Worm (Caenorhabditis elegans) whole organism, L3 larva: ENCODE data around the gene ZC196.4.

Experiments
- R02D3.7 ChIP-seq: fragments of 150-350 bp; optimal IDR thresholded peaks from 2 replicates; lab custom pipeline; 2014; ENCODE audit warnings: missing biosample characterization, missing genetic modification characterization
- ZK546.5 ChIP-seq: sonication (generic microtip); optimal IDR thresholded peaks from 2 replicates; lab custom pipeline; 2017; ENCODE audit warnings: missing biosample characterization, missing genetic modification characterization
- aly-2 ChIP-seq: fragments of 150-350 bp; optimal IDR thresholded peaks from 2 replicates; lab custom pipeline; 2014; ENCODE audit warnings: missing biosample characterization, missing genetic modification characterization
- ceh-28 ChIP-seq: fragments of 150-350 bp; optimal IDR thresholded peaks from 2 replicates; lab custom pipeline; 2014; ENCODE audit warnings: missing biosample characterization, missing genetic modification reagents, missing genetic modification characterization
- ceh-82 ChIP-seq: fragments of 150-350 bp; optimal IDR thresholded peaks from 2 replicates; lab custom pipeline; 2014; ENCODE audit warnings: missing biosample characterization, missing genetic modification characterization
- ceh-9 ChIP-seq: sonication (generic microtip); optimal IDR thresholded peaks from 2 replicates; lab custom pipeline; 2018; ENCODE audit warnings: missing biosample characterization, missing genetic modification characterization
- egl-27 ChIP-seq: sonication (generic microtip); optimal IDR thresholded peaks from 4 replicates; lab custom pipeline; 2017; ENCODE audit warnings: missing biosample characterization, missing genetic modification reagents, missing genetic modification characterization
- egl-5 ChIP-seq: fragments of 150-350 bp; optimal IDR thresholded peaks from 2 replicates; lab custom pipeline; 2017; ENCODE audit warnings: missing biosample characterization, missing genetic modification reagents, missing genetic modification characterization, inconsistent platforms
- elt-2 ChIP-seq: sonication (generic microtip); optimal IDR thresholded peaks from 2 replicates; lab custom pipeline; 2016; ENCODE audit warnings: missing genetic modification reagents, mild to moderate bottlenecking, missing genetic modification characterization, missing compliant biosample characterization
- fkh-10 ChIP-seq: sonication (generic microtip); optimal IDR thresholded peaks from 2 replicates; lab custom pipeline; 2017; ENCODE audit warnings: missing biosample characterization, missing genetic modification reagents, missing genetic modification characterization
- fkh-2 ChIP-seq: fragments of 150-350 bp; optimal IDR thresholded peaks from 2 replicates; lab custom pipeline; 2014; ENCODE audit warnings: missing biosample characterization, missing genetic modification reagents, missing genetic modification characterization
- fos-1 ChIP-seq: fragments of 150-350 bp; optimal IDR thresholded peaks from 2 replicates; lab custom pipeline; 2014; ENCODE audit warnings: missing biosample characterization, missing genetic modification characterization
- hmg-11 ChIP-seq: sonication (generic microtip); optimal IDR thresholded peaks from 2 replicates; lab custom pipeline; 2016; ENCODE audit warnings: missing genetic modification characterization, missing compliant biosample characterization
- jun-1 ChIP-seq: fragments of 150-350 bp; optimal IDR thresholded peaks from 2 replicates; lab custom pipeline; 2014; ENCODE audit warnings: missing biosample characterization, missing genetic modification reagents, missing genetic modification characterization
- lin-15B ChIP-seq: fragments of 150-350 bp; optimal IDR thresholded peaks from 2 replicates; lab custom pipeline; 2014; ENCODE audit warnings: missing biosample characterization, missing genetic modification characterization
- lsy-12 ChIP-seq: sonication (generic microtip); optimal IDR thresholded peaks from 2 replicates; lab custom pipeline; 2016; ENCODE audit warnings: mild to moderate bottlenecking, missing genetic modification characterization, missing compliant biosample characterization
- mdl-1 ChIP-seq: fragments of 150-350 bp; optimal IDR thresholded peaks from 2 replicates; lab custom pipeline; 2014; ENCODE audit warnings: missing biosample characterization, missing genetic modification characterization
- mml-1 ChIP-seq: fragments of 150-350 bp; sonication (generic microtip); optimal IDR thresholded peaks from 3 replicates; lab custom pipeline; 2014; ENCODE audit warnings: missing biosample characterization, missing genetic modification characterization
- nhr-11 ChIP-seq: fragments of 150-350 bp; optimal IDR thresholded peaks from 2 replicates; lab custom pipeline; 2014; ENCODE audit warnings: missing biosample characterization, missing genetic modification characterization
- nhr-23 ChIP-seq: fragments of 150-350 bp; optimal IDR thresholded peaks from 2 replicates; lab custom pipeline; 2014; ENCODE audit warnings: missing biosample characterization, missing genetic modification reagents, missing genetic modification characterization
- nhr-237 ChIP-seq: fragments of 150-350 bp; optimal IDR thresholded peaks from 2 replicates; lab custom pipeline; 2014; ENCODE audit warnings: missing biosample characterization, missing genetic modification characterization
- nhr-25 ChIP-seq: sonication (generic microtip); optimal IDR thresholded peaks from 2 replicates; lab custom pipeline; 2017; ENCODE audit warnings: missing biosample characterization, missing genetic modification characterization
- nhr-28 ChIP-seq: fragments of 150-350 bp; optimal IDR thresholded peaks from 2 replicates; lab custom pipeline; 2014; ENCODE audit warnings: missing biosample characterization, missing genetic modification characterization
- nhr-43 ChIP-seq: sonication (generic microtip); optimal IDR thresholded peaks from 2 replicates; lab custom pipeline; 2016; ENCODE audit warnings: mild to moderate bottlenecking, missing genetic modification characterization, missing compliant biosample characterization; ENCODE audit not compliant: poor library complexity, severe bottlenecking
- nhr-67 ChIP-seq: fragments of 150-350 bp; optimal IDR thresholded peaks from 2 replicates; lab custom pipeline; 2014; ENCODE audit warnings: missing biosample characterization, missing genetic modification characterization
- nhr-76 ChIP-seq: fragments of 150-350 bp; sonication (generic microtip); optimal IDR thresholded peaks from 5 replicates; lab custom pipeline; 2014; ENCODE audit warnings: missing biosample characterization, missing genetic modification characterization
- pha-4 ChIP-seq: fragments of 150-350 bp; optimal IDR thresholded peaks from 2 replicates; lab custom pipeline; 2014; ENCODE audit warnings: missing biosample characterization, missing genetic modification reagents, missing genetic modification characterization
- pqm-1 ChIP-seq: fragments of 150-350 bp; optimal IDR thresholded peaks from 2 replicates; lab custom pipeline; 2017; ENCODE audit warnings: missing biosample characterization, missing genetic modification characterization, inconsistent platforms
- sea-2 ChIP-seq: fragments of 150-350 bp; sonication (generic microtip); optimal IDR thresholded peaks from 4 replicates; lab custom pipeline; 2014; ENCODE audit warnings: missing biosample characterization, missing genetic modification reagents, missing genetic modification characterization
- skn-1 ChIP-seq: fragments of 150-350 bp; optimal IDR thresholded peaks from 2 replicates; lab custom pipeline; 2014; ENCODE audit warnings: missing biosample characterization, missing genetic modification characterization
- tbx-2 ChIP-seq: sonication (generic microtip); optimal IDR thresholded peaks from 2 replicates; lab custom pipeline; 2016; ENCODE audit warnings: mild to moderate bottlenecking, missing genetic modification characterization, missing compliant biosample characterization
- unc-39 ChIP-seq: sonication (generic microtip); optimal IDR thresholded peaks from 4 replicates; lab custom pipeline; 2017; ENCODE audit warnings: missing biosample characterization, missing genetic modification characterization
- unc-62 ChIP-seq: fragments of 150-350 bp; sonication (generic microtip); optimal IDR thresholded peaks from 4 replicates; lab custom pipeline; 2014; ENCODE audit warnings: missing biosample characterization, missing genetic modification reagents, missing genetic modification characterization
- zag-1 ChIP-seq: fragments of 150-350 bp; optimal IDR thresholded peaks from 2 replicates; lab custom pipeline; 2014; ENCODE audit warnings: missing biosample characterization, missing genetic modification characterization
- ztf-11 ChIP-seq: fragments of 150-350 bp; optimal IDR thresholded peaks from 2 replicates; lab custom pipeline; 2014; ENCODE audit warnings: missing biosample characterization, missing genetic modification characterization
- ztf-4 ChIP-seq: fragments of 150-350 bp; optimal IDR thresholded peaks from 2 replicates; lab custom pipeline; 2014; ENCODE audit warnings: missing biosample characterization, missing genetic modification characterization

ZC196.4 gene

DNA sequence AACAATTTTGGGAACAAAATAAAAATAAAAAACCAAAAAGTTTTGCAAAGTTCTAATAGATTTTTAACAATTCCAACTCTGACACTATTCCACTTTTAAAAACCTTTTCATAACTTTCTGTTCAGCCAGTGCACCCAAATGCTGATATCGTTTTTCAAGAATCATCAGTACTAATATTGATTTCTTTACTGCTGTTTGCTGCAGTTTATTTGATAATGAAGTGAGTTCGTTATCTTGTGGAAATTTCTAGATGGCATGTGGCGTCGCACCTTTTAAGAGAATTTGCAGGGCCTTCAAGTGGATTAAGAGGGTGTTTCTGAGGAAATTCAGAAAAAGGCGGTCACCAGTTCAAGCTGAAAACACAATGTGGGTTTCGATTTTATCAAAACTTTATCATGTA, 1.9 kb upstream of the ZC196.4 start:
- TF ChIP-seq R02D3.7 (tag; lab: Kevin White, UChicago) (no peak), fkh-10 (GFP tag; lab: Kevin White, UChicago) (no peak), ztf-11 (tag; lab: Kevin White, UChicago) (no peak), hmg-11 (tag; lab: Kevin White, UChicago) (no peak), elt-2 (tag; lab: Kevin White, UChicago) (peak; percentile 68)

DNA sequence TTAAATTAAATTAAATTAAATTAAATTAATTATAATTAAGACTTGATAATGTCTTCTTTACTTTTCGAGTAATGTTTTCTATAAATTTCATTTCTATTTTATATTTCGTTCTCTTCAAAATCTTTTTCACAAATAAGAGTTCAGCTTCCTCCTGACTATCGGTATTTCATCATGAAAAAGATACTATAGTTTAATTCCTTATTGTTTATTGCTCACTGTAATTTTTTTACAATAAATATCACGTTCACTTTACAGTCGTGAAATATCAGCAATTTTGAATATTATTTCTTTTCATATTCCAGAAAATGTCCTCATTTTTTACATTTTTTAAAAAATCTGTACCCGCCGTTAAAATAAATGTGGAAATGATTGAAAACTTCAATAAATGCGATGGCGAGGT, 3.5 kb downstream of the ZC196.4 start, which contains the start of gene ZC196.3:
Gene ZC196.3 (plus strand): TSS at position 301 of the 400 bp plus-strand sequence.
- TF ChIP-seq ceh-9 (tag; lab: Kevin White, UChicago) (no peak), ceh-28 (tag; lab: Kevin White, UChicago) (no peak), lsy-12 (tag; lab: Kevin White, UChicago) (no peak), ZK546.5 (no peak), nhr-67 (tag; lab: Kevin White, UChicago) (no peak), nhr-11 (tag; lab: Kevin White, UChicago) (no peak), skn-1 (tag; lab: Kevin White, UChicago) (no peak), pha-4 (tag; lab: Kevin White, UChicago) (no peak), ztf-11 (tag; lab: Kevin White, UChicago) (no peak), fkh-2 (tag; lab: Kevin White, UChicago) (no peak), nhr-76 (no peak), nhr-237 (no peak)
- TF ChIP-seq, all 47 proteins: peak for 0

DNA sequence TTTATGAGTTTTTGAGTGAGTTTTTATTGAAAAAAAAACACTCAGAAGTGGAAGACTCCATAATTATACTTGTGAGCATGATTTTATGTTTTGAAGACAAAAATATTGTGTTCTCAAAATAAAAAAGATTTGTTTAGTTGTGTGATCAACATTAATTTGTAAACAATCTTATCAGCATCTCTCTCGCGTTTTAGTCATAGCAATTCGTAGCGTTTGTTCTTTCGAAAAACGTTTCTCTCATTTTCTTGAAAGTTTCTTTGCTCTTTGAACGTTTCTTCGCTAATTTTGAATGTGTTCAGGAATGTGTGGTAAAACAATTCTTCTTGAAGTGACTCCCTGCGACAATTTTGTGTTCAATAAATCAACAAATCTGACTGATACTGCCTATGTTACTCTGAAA, 6.2 kb downstream of the ZC196.4 start, which contains the start of gene ZC196.2:
Gene ZC196.2 (plus strand): TSS at position 301 of the 400 bp plus-strand sequence.
- TF ChIP-seq unc-62 (GFP tag; lab: Kevin White, UChicago) (no peak), pha-4 (tag; lab: Kevin White, UChicago) (peak; percentile 9)

DNA sequence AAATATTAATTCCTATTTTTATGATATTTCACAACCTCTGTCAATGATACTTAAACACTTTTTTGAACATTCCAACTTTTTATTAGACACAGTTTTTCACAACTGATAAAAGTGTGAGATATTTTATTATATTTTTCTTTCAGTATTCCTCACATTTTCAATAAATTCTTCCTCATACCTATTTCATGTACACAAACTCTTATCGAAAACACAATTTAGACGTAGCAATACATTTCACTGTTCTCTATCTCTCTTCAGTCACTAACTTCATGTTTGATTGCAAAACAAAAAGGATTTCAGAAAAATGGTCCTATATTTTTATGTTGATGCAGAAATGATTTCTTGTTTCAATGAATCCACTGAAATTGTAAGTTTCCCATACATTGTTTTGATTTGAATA, 13.0 kb downstream of the ZC196.4 start, which contains the start of gene B0507.6:
Gene B0507.6 (plus strand): TSS at position 301 of the 400 bp plus-strand sequence.
- TF ChIP-seq ztf-4 (tag; lab: Kevin White, UChicago) (no peak), nhr-28 (tag; lab: Kevin White, UChicago) (no peak), jun-1 (tag; lab: Kevin White, UChicago) (no peak), sea-2 (GFP tag; lab: Kevin White, UChicago) (no peak), fkh-2 (tag; lab: Kevin White, UChicago) (no peak), tbx-2 (tag; lab: Kevin White, UChicago) (no peak), egl-27 (tag; lab: Kevin White, UChicago) (no peak), mml-1 (no peak), nhr-25 (tag; lab: Kevin White, UChicago) (no peak), lsy-12 (tag; lab: Kevin White, UChicago) (no peak), pha-4 (tag; lab: Kevin White, UChicago) (no peak), nhr-237 (no peak)
- TF ChIP-seq, all 47 proteins: peak for 0

DNA sequence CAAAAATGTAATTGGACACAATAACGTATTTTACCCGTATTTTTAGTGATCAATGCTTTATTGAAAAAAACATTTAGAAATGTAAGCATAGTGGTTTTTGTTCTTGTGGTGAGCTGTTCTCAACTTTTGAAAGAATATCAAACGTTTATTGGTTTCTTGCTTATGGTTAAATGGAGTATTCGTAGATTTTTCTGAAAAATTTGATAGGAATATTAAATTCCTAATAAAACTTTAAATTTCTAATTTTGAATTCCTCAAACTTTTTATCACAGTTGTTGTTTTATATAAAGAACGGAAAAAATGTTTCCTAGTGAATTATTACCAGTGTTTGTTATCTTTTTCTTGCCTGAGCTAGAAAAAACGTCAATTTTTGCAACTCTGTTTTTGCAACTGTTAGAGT, 20.5 kb downstream of the ZC196.4 start, which contains the start of gene B0507.5:
Gene B0507.5 (plus strand): TSS at position 301 of the 400 bp plus-strand sequence.
- TF ChIP-seq mdl-1 (no peak), zag-1 (tag; lab: Kevin White, UChicago) (no peak), fkh-10 (GFP tag; lab: Kevin White, UChicago) (no peak), ztf-4 (tag; lab: Kevin White, UChicago) (no peak), nhr-237 (no peak), nhr-23 (tag; lab: Kevin White, UChicago) (no peak), ZK546.5 (no peak), pqm-1 (no peak), egl-5 (tag; lab: Kevin White, UChicago) (no peak)

DNA sequence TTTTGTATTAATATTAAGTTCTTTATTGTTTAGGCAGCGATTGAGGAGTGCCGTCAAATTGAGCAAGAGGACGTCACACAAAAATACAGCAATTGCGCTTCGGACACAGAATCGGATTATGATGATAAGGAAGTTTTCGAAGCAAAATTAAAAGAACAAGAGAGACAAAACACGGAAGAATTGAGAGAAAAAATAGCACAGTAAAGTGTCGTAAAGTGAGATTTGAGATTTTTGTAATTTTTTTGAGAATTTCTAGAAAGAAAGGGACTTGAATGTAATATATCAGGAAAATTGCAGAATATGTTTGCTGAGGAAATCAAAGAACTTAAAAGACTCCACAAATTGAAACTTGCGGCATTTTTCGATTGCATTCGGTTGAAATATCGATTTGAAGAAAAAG, 21.8 kb downstream of the ZC196.4 start, which contains the start of gene B0507.4:
Gene B0507.4 (plus strand): TSS at position 301 of the 400 bp plus-strand sequence.
- TF ChIP-seq ceh-9 (tag; lab: Kevin White, UChicago) = no peak
- no peak for TF ChIP-seq mdl-1
- no peak for TF ChIP-seq mml-1
- TF ChIP-seq ceh-82 (tag; lab: Kevin White, UChicago) = no peak
- no peak for TF ChIP-seq lin-15B (tag; lab: Kevin White, UChicago)
- TF ChIP-seq nhr-25 (tag; lab: Kevin White, UChicago) = no peak
- TF ChIP-seq lsy-12 (tag; lab: Kevin White, UChicago) = no peak
- no peak for TF ChIP-seq nhr-43 (tag; lab: Kevin White, UChicago)
- no peak for TF ChIP-seq fos-1 (tag; lab: Kevin White, UChicago)
- no peak for TF ChIP-seq hmg-11 (tag; lab: Kevin White, UChicago)
- no peak for TF ChIP-seq unc-39
- TF ChIP-seq jun-1 (tag; lab: Kevin White, UChicago) = no peak
- no peak for TF ChIP-seq nhr-23 (tag; lab: Kevin White, UChicago)
- no peak for TF ChIP-seq ZK546.5
- no peak for TF ChIP-seq aly-2 (tag; lab: Kevin White, UChicago)
